Worm (Caenorhabditis elegans): ENCODE measurements around the gene T26H5.11.

- TF ChIP-seq ahr-1 (tag; optimal IDR thresholded peaks at IDR 0.05), result no peak
- no peak for TF ChIP-seq hlh-13 (GFP tag; optimal IDR thresholded peaks at IDR 0.05)
- TF ChIP-seq hlh-30 (tag; optimal IDR thresholded peaks at IDR 0.05; ENCODE audit: insufficient read depth), result no peak
- TF ChIP-seq ceh-45 (GFP tag; IDR thresholded peaks at IDR 0.05), result no peak
- TF ChIP-seq odd-2 (tag; optimal IDR thresholded peaks at IDR 0.05), result no peak
Measured at ce11 chrV:15444615-15445014, 527 bp upstream of the T26H5.11 start, which contains the start of gene T26H5.9.
